Worm (Caenorhabditis elegans) whole organism, L4 larva: ENCODE measurements around the gene B0222.1.
A peak's percentile ranks its signal among the peaks of the same experiment; 100 is the strongest.

Experiments used
- R02D3.7 ChIP-seq: fragments of 150-350 bp; sonication (generic microtip); optimal IDR thresholded peaks from 3 replicates; lab custom pipeline; 2014; ENCODE audit warnings: missing biosample characterization, missing genetic modification characterization
- Y105C5A.15 ChIP-seq: fragments of 200-800 bp; sonication (Bioruptor generic); IDR thresholded peaks from 2 replicates; pipeline ENCODE4 v1.3.6; 2022; ENCODE audit warnings: missing genetic modification characterization, missing compliant biosample characterization
- Y48G9A.11 ChIP-seq: fragments of 200-800 bp; sonication (Bioruptor generic); IDR thresholded peaks from 2 replicates; pipeline ENCODE4 v1.3.6; 2022; ENCODE audit warnings: missing genetic modification reagents, missing genetic modification characterization, missing compliant biosample characterization
- Y75B8A.6 ChIP-seq: fragments of 200-800 bp; sonication (Bioruptor generic); IDR thresholded peaks from 2 replicates; pipeline ENCODE4 v1.3.6; 2022; ENCODE audit warnings: missing genetic modification reagents, missing genetic modification characterization, missing compliant biosample characterization
- ZK546.5 ChIP-seq, 2 experiments: sonication (generic microtip); optimal IDR thresholded peaks; 2 replicates each; lab custom pipeline; 2017; ENCODE audit warnings: missing biosample characterization in 2 of 2, missing genetic modification characterization in 2 of 2
- aha-1 ChIP-seq: fragments of 150-350 bp; peaks from one replicate; lab custom pipeline; 2014; ENCODE audit warnings: missing biosample characterization, missing genetic modification characterization
- attf-4 ChIP-seq: sonication (generic microtip); optimal IDR thresholded peaks from 3 replicates; lab custom pipeline; 2017; ENCODE audit warnings: missing biosample characterization, missing genetic modification characterization
- ceh-20 ChIP-seq: fragments of 200-800 bp; sonication (Bioruptor generic); IDR thresholded peaks from 2 replicates; pipeline ENCODE4 v1.3.6; 2022; ENCODE audit warnings: missing genetic modification reagents, missing genetic modification characterization, missing compliant biosample characterization
- cey-2 ChIP-seq: sonication (generic microtip); optimal IDR thresholded peaks from 3 replicates; lab custom pipeline; 2017; ENCODE audit warnings: missing genetic modification characterization, mild to moderate bottlenecking, missing compliant biosample characterization, antibody characterized with exemption, borderline replicate concordance; ENCODE audit not compliant: insufficient read depth
- dmd-8 ChIP-seq: fragments of 200-800 bp; sonication (Bioruptor generic); IDR thresholded peaks from 2 replicates; pipeline ENCODE4 v1.3.6; 2022; ENCODE audit warnings: missing genetic modification characterization, missing compliant biosample characterization
- fos-1 ChIP-seq: fragments of 150-350 bp; optimal IDR thresholded peaks from 2 replicates; lab custom pipeline; 2014; ENCODE audit warnings: missing biosample characterization, missing genetic modification characterization
- lsy-2 ChIP-seq, 2 experiments: fragments of 150-350 bp in 1 of 2; sonication (generic microtip) in 1 of 2; optimal IDR thresholded peaks; 2 replicates each; lab custom pipeline; 2014 to 2017; ENCODE audit warnings: missing biosample characterization in 2 of 2, missing genetic modification characterization in 2 of 2
- madf-5 ChIP-seq, 2 experiments: fragments of 200-800 bp; sonication (Bioruptor generic); IDR thresholded peaks; 2 replicates each; pipeline ENCODE4 v1.3.6; 2022; ENCODE audit warnings: missing compliant biosample characterization in 2 of 2, missing genetic modification characterization in 2 of 2
- mes-2 ChIP-seq: sonication (generic microtip); optimal IDR thresholded peaks from 2 replicates; lab custom pipeline; 2016; ENCODE audit warnings: missing genotype, mild to moderate bottlenecking, missing genetic modification characterization, missing compliant biosample characterization; ENCODE audit not compliant: poor library complexity, severe bottlenecking
- nhr-10 ChIP-seq: fragments of 150-350 bp; optimal IDR thresholded peaks from 2 replicates; lab custom pipeline; 2014; ENCODE audit warnings: missing biosample characterization, missing genetic modification characterization
- nhr-11 ChIP-seq: fragments of 150-350 bp; optimal IDR thresholded peaks from 2 replicates; lab custom pipeline; 2014; ENCODE audit warnings: missing biosample characterization, missing genetic modification characterization
- nhr-237 ChIP-seq: sonication (generic microtip); optimal IDR thresholded peaks from 2 replicates; lab custom pipeline; 2017; ENCODE audit warnings: missing biosample characterization, missing genetic modification characterization
- nhr-25 ChIP-seq: sonication (generic microtip); optimal IDR thresholded peaks from 2 replicates; lab custom pipeline; 2017; ENCODE audit warnings: missing genetic modification characterization, mild to moderate bottlenecking, missing compliant biosample characterization, antibody characterized with exemption, moderate library complexity, borderline replicate concordance; ENCODE audit not compliant: insufficient read depth
- pha-4 ChIP-seq, 2 experiments: fragments of 150-350 bp in 1 of 2; fragments of 200-800 bp in 1 of 2; sonication (Bioruptor generic) in 1 of 2; IDR thresholded peaks in 1 of 2; optimal IDR thresholded peaks in 1 of 2; 2 replicates each; pipeline versions ENCODE4 v1.3.6 to Lab custom; 2014 to 2022; ENCODE audit warnings: missing genetic modification characterization in 2 of 2, missing genetic modification reagents in 2 of 2, missing biosample characterization in 1 of 2, missing compliant biosample characterization in 1 of 2
- php-3 ChIP-seq: fragments of 200-800 bp; sonication (Bioruptor generic); IDR thresholded peaks from 2 replicates; pipeline ENCODE4 v1.3.6; 2022; ENCODE audit warnings: missing genetic modification reagents, missing genetic modification characterization, missing compliant biosample characterization
- pqm-1 ChIP-seq: sonication (generic microtip); optimal IDR thresholded peaks from 2 replicates; lab custom pipeline; 2017; ENCODE audit warnings: missing biosample characterization, missing genetic modification characterization
- set-16 ChIP-seq: fragments of 200-800 bp; sonication (Bioruptor generic); IDR thresholded peaks from 2 replicates; pipeline ENCODE4 v1.3.6; 2022; ENCODE audit warnings: missing genetic modification reagents, missing genetic modification characterization, missing compliant biosample characterization
- tag-97 ChIP-seq: fragments of 200-800 bp; sonication (Bioruptor generic); IDR thresholded peaks from 2 replicates; pipeline ENCODE4 v1.3.6; 2022; ENCODE audit warnings: missing genetic modification characterization, missing compliant biosample characterization
- unc-130 ChIP-seq: sonication (generic microtip); optimal IDR thresholded peaks from 2 replicates; lab custom pipeline; 2016; ENCODE audit warnings: missing genetic modification reagents, missing genetic modification characterization, missing compliant biosample characterization
- zip-2 ChIP-seq: fragments of 150-350 bp; optimal IDR thresholded peaks from 2 replicates; lab custom pipeline; 2014; ENCODE audit warnings: missing biosample characterization, missing genetic modification characterization

B0222.1 gene

DNA sequence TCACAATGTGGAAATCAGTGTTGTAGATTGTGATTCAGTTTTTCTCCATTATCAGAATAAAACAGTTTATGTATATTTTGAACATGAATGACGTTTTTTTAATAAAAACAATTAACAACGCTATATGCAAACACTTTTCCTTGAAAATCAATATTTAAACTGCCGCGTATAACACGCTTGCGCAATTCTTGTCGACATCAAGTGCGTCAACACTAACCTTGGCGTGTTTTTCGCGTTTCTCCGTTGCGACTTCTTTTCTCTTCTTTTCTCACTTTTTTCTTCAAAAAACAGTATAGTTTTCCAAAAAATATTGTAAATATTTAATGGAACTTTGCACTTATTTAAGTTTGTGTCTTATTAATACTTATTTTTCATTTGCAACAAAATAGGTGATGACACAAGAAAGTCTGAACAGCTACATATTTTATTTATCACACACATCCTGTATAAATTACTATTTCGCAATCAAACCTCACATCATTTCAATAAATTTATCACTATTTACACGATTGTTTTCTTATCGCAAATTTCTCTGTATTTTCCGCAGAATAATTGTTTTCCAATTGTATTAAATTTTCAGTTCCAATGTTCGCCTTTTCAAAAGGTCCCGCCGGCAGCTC is 41.3 kb downstream of the B0222.1 start, which contains the start of gene spas-1 (continued):
- no peak for TF ChIP-seq ceh-20
- no peak for TF ChIP-seq madf-5 (GFP tag; IDR thresholded peaks at IDR 0.05; lab: Robert Waterston, UW)
- TF ChIP-seq lsy-2 (tag; optimal IDR thresholded peaks at IDR 0.05; lab: Kevin White, UChicago) = peak; percentile 69 to 93
- TF ChIP-seq Y48G9A.11 (GFP tag; lab: Robert Waterston, UW) = no peak
- no peak for TF ChIP-seq ZK546.5 (tag; optimal IDR thresholded peaks at IDR 0.05; lab: Kevin White, UChicago)
- TF ChIP-seq tag-97 (GFP tag; lab: Robert Waterston, UW) = no peak
- no peak for TF ChIP-seq nhr-237
- TF ChIP-seq nhr-11 (tag; lab: Kevin White, UChicago) = peak; percentile 74
- TF ChIP-seq mes-2 = peak; percentile 89
- no peak for TF ChIP-seq Y105C5A.15 (GFP tag; lab: Robert Waterston, UW)
- TF ChIP-seq R02D3.7 (tag; lab: Kevin White, UChicago) = no peak
- TF ChIP-seq, all 104 proteins: peak for 42

DNA sequence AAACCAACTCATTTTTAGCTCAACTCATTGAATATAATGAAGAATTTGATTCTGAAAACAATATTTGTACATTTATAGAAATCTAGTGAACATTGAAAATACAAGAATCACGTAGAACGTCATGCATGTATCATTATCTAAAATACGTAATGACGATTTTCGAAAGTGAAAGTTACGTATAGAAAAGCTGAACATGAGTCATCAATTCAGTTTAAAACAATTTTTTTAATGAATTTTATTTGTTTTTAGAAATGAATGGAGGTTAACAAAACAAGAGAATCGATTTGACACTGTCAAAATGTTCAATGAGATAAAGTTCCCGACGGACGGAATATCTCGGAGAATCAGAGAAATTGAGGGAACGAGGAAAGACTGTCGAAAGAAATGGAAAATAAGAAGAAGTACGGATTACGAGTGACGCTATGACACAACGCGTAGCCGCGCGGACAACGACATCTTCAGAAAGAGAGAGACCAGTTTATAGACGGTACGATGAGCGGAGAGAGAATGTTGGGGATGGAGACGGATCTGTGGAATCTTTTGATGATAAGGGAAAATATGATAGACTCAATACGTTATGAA is 47.7 kb downstream of the B0222.1 start, which contains the start of gene ptr-1:
Gene ptr-1 (minus strand): TSS at position 51 of the 582 bp plus-strand sequence.
- TF ChIP-seq Y75B8A.6 (GFP tag; lab: Robert Waterston, UW) (no peak), dmd-8 (no peak), nhr-25 (tag; lab: Kevin White, UChicago) (no peak), zip-2 (no peak), fos-1 (tag; lab: Kevin White, UChicago) (no peak), nhr-10 (tag; lab: Kevin White, UChicago) (no peak), unc-130 (GFP tag; lab: Kevin White, UChicago) (no peak), set-16 (no peak), pha-4 (GFP tag; IDR thresholded peaks at IDR 0.05; lab: Robert Waterston, UW) (no peak), pha-4 (tag; optimal IDR thresholded peaks at IDR 0.05; lab: Kevin White, UChicago) (no peak), pqm-1 (no peak), php-3 (GFP tag; lab: Robert Waterston, UW) (no peak), cey-2 (tag; lab: Kevin White, UChicago) (no peak)

ce11 chrV:9183718-9184441 is 49.8 kb downstream of the B0222.1 start:
- TF ChIP-seq aha-1 (tag; lab: Kevin White, UChicago) (peak; percentile 8), attf-4 (no peak)
